Worm (Caenorhabditis elegans) whole organism, early embryonic: ENCODE data around the gene pid-1.

Experiments
- B0310.2 ChIP-seq: sonication (generic microtip); optimal IDR thresholded peaks from 2 replicates; lab custom pipeline; 2016; ENCODE audit warnings: mild to moderate bottlenecking, missing genetic modification characterization, missing compliant biosample characterization
- F13C5.2 ChIP-seq: sonication (generic microtip); optimal IDR thresholded peaks from 2 replicates; lab custom pipeline; 2017; ENCODE audit warnings: mild to moderate bottlenecking, missing genetic modification characterization, inconsistent platforms, missing compliant biosample characterization
- aly-1 ChIP-seq: sonication (generic microtip); optimal IDR thresholded peaks from 2 replicates; lab custom pipeline; 2016; ENCODE audit warnings: missing genetic modification characterization, missing compliant biosample characterization
- ama-1 ChIP-seq: fragments of 150-350 bp; optimal IDR thresholded peaks from 2 replicates; lab custom pipeline; 2014
- ceh-13 ChIP-seq: fragments of 200-800 bp; sonication (Bioruptor generic); optimal IDR thresholded peaks from 2 replicates; lab custom pipeline; 2018; ENCODE audit warnings: mild to moderate bottlenecking, missing genetic modification characterization, missing compliant biosample characterization
- ceh-36 ChIP-seq: sonication (generic microtip); optimal IDR thresholded peaks from 2 replicates; lab custom pipeline; 2016; ENCODE audit warnings: missing genetic modification characterization, inconsistent platforms, missing compliant biosample characterization
- ets-7 ChIP-seq: sonication (generic microtip); optimal IDR thresholded peaks from 2 replicates; lab custom pipeline; 2016; ENCODE audit warnings: missing genotype, missing genetic modification characterization, missing compliant biosample characterization
- flt-1 ChIP-seq: fragments of 200-800 bp; sonication (Bioruptor generic); IDR thresholded peaks from 2 replicates; pipeline ENCODE4 v1.3.6; 2022; ENCODE audit warnings: missing genetic modification characterization, missing compliant biosample characterization
- hmbx-1 ChIP-seq: sonication (generic microtip); optimal IDR thresholded peaks from 2 replicates; lab custom pipeline; 2016; ENCODE audit warnings: mild to moderate bottlenecking, missing genetic modification characterization, missing compliant biosample characterization
- hmg-4 ChIP-seq: fragments of 200-800 bp; sonication (Bioruptor generic); optimal IDR thresholded peaks from 2 replicates; lab custom pipeline; 2018; ENCODE audit warnings: mild to moderate bottlenecking, missing genetic modification characterization, missing compliant biosample characterization
- hnd-1 ChIP-seq: sonication (generic microtip); optimal IDR thresholded peaks from 2 replicates; lab custom pipeline; 2016; ENCODE audit warnings: missing genetic modification characterization, missing compliant biosample characterization
- pes-1 ChIP-seq: fragments of 200-800 bp; sonication (Bioruptor generic); IDR thresholded peaks from 2 replicates; pipeline ENCODE4 v1.3.6; 2022; ENCODE audit warnings: missing genetic modification reagents, missing genetic modification characterization, missing compliant biosample characterization
- scrt-1 ChIP-seq: fragments of 200-800 bp; sonication (Bioruptor generic); IDR thresholded peaks from 2 replicates; pipeline ENCODE4 v1.3.6; 2022; ENCODE audit warnings: missing genetic modification characterization, missing compliant biosample characterization
- sea-1 ChIP-seq: fragments of 200-800 bp; sonication (Bioruptor generic); conservative IDR thresholded peaks from 2 replicates; pipeline ENCODE4 v1.3.6; 2022; ENCODE audit warnings: missing genetic modification characterization, missing compliant biosample characterization
- tbx-11 ChIP-seq: fragments of 200-800 bp; sonication (Bioruptor generic); IDR thresholded peaks from 2 replicates; pipeline ENCODE4 v1.3.6; 2022; ENCODE audit warnings: missing genetic modification characterization, missing compliant biosample characterization
- tbx-37 ChIP-seq: fragments of 200-800 bp; sonication (Bioruptor generic); conservative IDR thresholded peaks from 2 replicates; pipeline ENCODE4 v1.3.6; 2022; ENCODE audit warnings: missing genetic modification reagents, missing genetic modification characterization, missing compliant biosample characterization
- tra-4 ChIP-seq: sonication (generic microtip); optimal IDR thresholded peaks from 2 replicates; lab custom pipeline; 2017; ENCODE audit warnings: missing genetic modification characterization, missing compliant biosample characterization

The pid-1 gene

DNA sequence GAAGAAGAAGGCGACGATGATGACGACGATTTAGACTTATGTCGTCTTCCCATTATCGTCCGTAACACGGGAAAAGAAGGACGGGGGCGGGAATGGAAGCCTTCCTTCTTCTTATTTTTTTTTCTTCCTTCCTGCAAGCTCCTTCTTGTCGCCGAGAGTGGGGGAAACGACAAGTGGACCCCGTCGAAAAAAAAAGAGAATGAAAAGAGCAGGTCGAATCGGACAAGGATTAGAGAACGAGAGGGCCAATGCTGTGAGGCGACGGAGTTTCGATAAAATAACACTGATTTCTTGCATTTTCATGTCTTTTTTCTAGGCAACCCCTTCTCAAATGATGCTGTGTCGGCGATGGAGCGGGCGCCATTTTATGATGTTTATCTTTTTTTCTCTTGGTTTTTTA is 39.2 kb downstream of the pid-1 start, which contains the start of gene pde-4:
pde-4 (minus strand) TSS at position 76 of the 400 bp plus-strand sequence.
- TF ChIP-seq ama-1 (lab: Kevin White, UChicago) = no peak
- TF ChIP-seq tbx-37 (GFP tag; lab: Robert Waterston, UW) = no peak
- TF ChIP-seq ceh-36 (tag; lab: Kevin White, UChicago) = no peak
- no peak for TF ChIP-seq ceh-13 (GFP tag; lab: Kevin White, UChicago)
- TF ChIP-seq sea-1 = no peak
- TF ChIP-seq tbx-11 = no peak
- no peak for TF ChIP-seq aly-1 (tag; lab: Kevin White, UChicago)
- no peak for TF ChIP-seq scrt-1 (GFP tag; lab: Robert Waterston, UW)
- no peak for TF ChIP-seq F13C5.2 (tag; lab: Kevin White, UChicago)
- TF ChIP-seq pes-1 = no peak
- no peak for TF ChIP-seq hmbx-1
- TF ChIP-seq tra-4 (tag; lab: Kevin White, UChicago) = no peak
- no peak for TF ChIP-seq flt-1
- TF ChIP-seq hmg-4 (GFP tag; lab: Kevin White, UChicago) = no peak
- TF ChIP-seq ets-7 = no peak

DNA sequence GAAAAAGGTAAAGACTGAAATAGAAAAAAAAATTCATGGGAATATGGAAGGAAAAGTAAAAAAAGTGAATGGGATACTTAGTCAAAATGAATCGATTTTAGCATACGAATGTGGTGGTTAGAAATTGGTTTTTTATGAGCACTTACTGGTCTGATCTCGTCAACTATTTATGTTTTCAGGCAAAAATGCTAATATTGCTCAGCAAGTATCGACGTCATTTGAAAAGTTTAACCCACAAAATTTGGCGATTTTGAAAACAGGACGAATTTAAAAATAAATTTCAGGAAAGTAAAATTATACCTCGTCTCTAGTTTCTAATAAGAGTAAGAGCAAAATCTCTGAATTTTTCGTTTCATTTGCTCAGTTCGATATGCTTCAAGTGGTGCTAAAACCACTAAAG is 47.1 kb downstream of the pid-1 start:
- TF ChIP-seq pes-1 (no peak), hmg-4 (GFP tag; lab: Kevin White, UChicago) (no peak), flt-1 (no peak), scrt-1 (GFP tag; lab: Robert Waterston, UW) (no peak), aly-1 (tag; lab: Kevin White, UChicago) (no peak), hmbx-1 (no peak), ceh-36 (tag; lab: Kevin White, UChicago) (no peak), sea-1 (no peak), ama-1 (lab: Kevin White, UChicago) (no peak), tbx-11 (no peak), hnd-1 (tag; lab: Kevin White, UChicago) (no peak), B0310.2 (tag; lab: Kevin White, UChicago) (no peak), tra-4 (tag; lab: Kevin White, UChicago) (no peak)

DNA sequence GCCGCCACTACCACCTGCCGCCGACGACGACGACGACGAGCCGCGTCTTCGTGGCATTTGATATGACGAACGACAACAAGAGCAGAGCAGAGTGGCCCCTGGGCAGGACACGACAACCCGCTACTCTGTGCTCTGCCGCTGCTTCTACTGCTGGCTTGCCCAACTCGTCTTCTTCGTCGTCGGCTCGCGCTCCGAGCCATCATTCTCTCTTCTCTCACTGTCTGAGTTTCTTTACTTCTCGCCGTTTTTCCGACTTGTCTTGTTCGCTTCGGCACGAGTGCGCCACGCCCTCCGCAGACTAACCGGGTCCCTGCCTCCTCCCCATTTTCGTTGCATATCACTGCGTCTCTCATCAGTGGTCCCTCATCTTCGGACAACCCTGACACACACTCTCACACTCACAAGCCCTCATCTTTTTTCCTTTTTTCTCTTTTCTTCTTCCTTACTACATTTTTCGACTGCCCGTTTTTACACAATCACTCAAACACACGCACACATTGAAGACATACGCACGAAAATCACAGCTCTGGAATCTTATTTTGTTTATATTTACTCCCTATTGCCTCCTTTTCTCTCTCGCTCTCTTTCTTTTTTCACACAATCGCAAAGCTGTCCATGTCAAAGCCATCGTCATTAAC is 48.2 kb downstream of the pid-1 start:
- TF ChIP-seq ceh-13 (GFP tag; lab: Kevin White, UChicago) (no peak), flt-1 (no peak), sea-1 (no peak), ama-1 (lab: Kevin White, UChicago) (no peak), scrt-1 (GFP tag; lab: Robert Waterston, UW) (no peak), ets-7 (no peak), pes-1 (no peak), F13C5.2 (tag; lab: Kevin White, UChicago) (no peak), tra-4 (tag; lab: Kevin White, UChicago) (no peak), hmbx-1 (no peak), tbx-11 (no peak), hmg-4 (GFP tag; lab: Kevin White, UChicago) (no peak), hnd-1 (tag; lab: Kevin White, UChicago) (no peak), tbx-37 (GFP tag; lab: Robert Waterston, UW) (no peak), B0310.2 (tag; lab: Kevin White, UChicago) (no peak), aly-1 (tag; lab: Kevin White, UChicago) (no peak)

DNA sequence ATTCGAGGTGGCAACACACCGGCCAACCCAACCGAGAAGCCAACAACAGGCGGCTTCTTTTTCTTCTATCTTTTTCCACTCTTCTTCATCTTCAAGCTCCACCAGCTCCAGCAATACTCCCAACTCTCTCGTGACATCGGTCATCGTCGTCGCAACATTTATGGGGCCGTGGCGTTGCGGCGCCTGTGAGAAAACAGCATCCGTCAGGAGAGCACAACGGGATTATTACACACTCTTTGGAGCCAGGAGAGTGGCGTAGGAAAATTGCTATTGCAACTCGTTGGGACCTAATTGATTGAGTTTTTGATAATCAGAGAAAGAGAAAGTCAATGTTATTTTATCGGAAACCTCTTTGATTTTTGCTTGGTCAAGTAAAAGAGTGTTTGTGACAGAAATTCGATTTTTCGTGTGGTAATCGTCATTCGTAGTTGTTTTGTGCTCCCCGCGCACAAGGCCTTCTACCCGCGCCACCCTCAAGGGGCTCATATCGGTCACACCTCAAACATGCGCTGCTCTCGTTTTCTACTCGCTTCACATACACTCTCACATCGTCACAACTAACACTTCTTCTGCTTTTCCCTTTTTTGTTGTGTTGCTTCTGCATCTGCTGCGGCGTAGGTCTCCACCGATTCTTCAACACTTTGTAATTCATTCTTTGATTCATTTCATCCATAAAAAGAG is 50.1 kb downstream of the pid-1 start:
- no peak for TF ChIP-seq hnd-1 (tag; lab: Kevin White, UChicago)
- TF ChIP-seq B0310.2 (tag; lab: Kevin White, UChicago) = no peak
- TF ChIP-seq hmg-4 (GFP tag; lab: Kevin White, UChicago) = no peak
- TF ChIP-seq tbx-11 = no peak
- TF ChIP-seq ets-7 = no peak
- TF ChIP-seq hmbx-1 = no peak
- TF ChIP-seq flt-1 = no peak
- no peak for TF ChIP-seq sea-1
- TF ChIP-seq F13C5.2 (tag; lab: Kevin White, UChicago) = no peak
- no peak for TF ChIP-seq aly-1 (tag; lab: Kevin White, UChicago)
- no peak for TF ChIP-seq tbx-37 (GFP tag; lab: Robert Waterston, UW)
- no peak for TF ChIP-seq ceh-36 (tag; lab: Kevin White, UChicago)
- TF ChIP-seq tra-4 (tag; lab: Kevin White, UChicago) = no peak
- TF ChIP-seq pes-1 = no peak
- TF ChIP-seq scrt-1 (GFP tag; lab: Robert Waterston, UW) = no peak
- TF ChIP-seq ama-1 (lab: Kevin White, UChicago) = no peak
- TF ChIP-seq ceh-13 (GFP tag; lab: Kevin White, UChicago) = no peak
